Worm (Caenorhabditis elegans): ENCODE results near the gene Y37D8A.3.

DNA sequence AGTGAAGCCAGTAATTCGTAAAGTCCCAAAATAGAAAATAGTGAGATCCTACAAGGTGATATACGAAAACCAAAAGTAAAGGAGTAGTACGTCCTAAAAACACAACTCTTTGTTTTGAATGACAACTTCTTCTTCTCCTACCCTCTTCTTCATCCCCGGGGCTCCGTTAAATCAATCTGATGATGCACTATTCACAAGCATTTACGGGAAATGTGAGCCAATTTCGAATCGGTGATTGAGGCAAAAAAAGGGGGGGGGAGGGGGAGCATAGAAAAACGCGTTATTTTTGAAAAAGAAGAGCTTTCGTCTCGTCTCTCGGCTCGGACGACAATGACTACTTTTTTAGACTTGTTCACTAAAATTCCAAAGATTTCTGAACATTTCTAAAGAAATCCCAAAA is 45.3 kb upstream of the Y37D8A.3 start:
- no peak for TF ChIP-seq tra-4 (tag; optimal IDR thresholded peaks at IDR 0.05)
- TF ChIP-seq aly-1 (tag; optimal IDR thresholded peaks at IDR 0.05): no peak
- no peak for TF ChIP-seq ama-1 (optimal IDR thresholded peaks at IDR 0.05)
- TF ChIP-seq pes-1 (GFP tag; IDR thresholded peaks at IDR 0.05): no peak
- no peak for TF ChIP-seq flt-1 (GFP tag; IDR thresholded peaks at IDR 0.05)
- no peak for TF ChIP-seq tbx-37 (GFP tag; conservative IDR thresholded peaks at IDR 0.05)
- no peak for TF ChIP-seq ceh-13 (GFP tag; optimal IDR thresholded peaks at IDR 0.05)
- no peak for TF ChIP-seq hmbx-1 (tag; optimal IDR thresholded peaks at IDR 0.05)

Measured in whole organism, early embryonic.